Fruit fly (Drosophila melanogaster) whole organism, embryonic: Measurements from ENCODE around the gene bon.

Experiments used
- Ada2b ChIP-seq: fragments of 200-800 bp; sonication (Bioruptor generic); IDR thresholded peaks from 2 replicates; pipeline ENCODE4 v1.3.6; 2022; ENCODE audit warnings: missing biosample characterization, missing genetic modification characterization
- Blimp-1 ChIP-seq: fragments of 200-800 bp; sonication (Bioruptor generic); optimal IDR thresholded peaks from 3 replicates; lab custom pipeline; 2018; ENCODE audit warnings: missing biosample characterization, missing genetic modification characterization, mild to moderate bottlenecking, moderate library complexity, missing genetic modification reagents
- CG10267 ChIP-seq: fragments of 200-800 bp; sonication (Bioruptor generic); optimal IDR thresholded peaks from 2 replicates; lab custom pipeline; 2018; ENCODE audit warnings: missing biosample characterization, mild to moderate bottlenecking, missing genetic modification characterization, moderate library complexity
- CG10979 ChIP-seq: fragments of 200-800 bp; sonication (Bioruptor generic); optimal IDR thresholded peaks from 2 replicates; lab custom pipeline; 2018; ENCODE audit warnings: missing biosample characterization, mild to moderate bottlenecking, missing genetic modification characterization, moderate library complexity
- CG11398 ChIP-seq: fragments of 200-800 bp; sonication (Bioruptor generic); optimal IDR thresholded peaks from 2 replicates; lab custom pipeline; 2016; ENCODE audit warnings: missing biosample characterization, missing genetic modification characterization
- CG12219 ChIP-seq: fragments of 200-800 bp; sonication (Bioruptor generic); optimal IDR thresholded peaks from 3 replicates; lab custom pipeline; 2018; ENCODE audit warnings: missing biosample characterization, mild to moderate bottlenecking, missing genetic modification characterization
- CG13287 ChIP-seq: fragments of 200-800 bp; sonication (Bioruptor generic); IDR thresholded peaks from 2 replicates; pipeline ENCODE4 v1.3.6; 2022; ENCODE audit warnings: missing biosample characterization, missing genetic modification characterization; ENCODE audit not compliant: partially characterized antibody
- CG13894 ChIP-seq: fragments of 200-800 bp; sonication (Bioruptor generic); optimal IDR thresholded peaks from 3 replicates; lab custom pipeline; 2018; ENCODE audit warnings: missing biosample characterization, mild to moderate bottlenecking, missing genetic modification characterization, moderate library complexity
- CG15514 ChIP-seq: fragments of 200-800 bp; sonication (Bioruptor generic); optimal IDR thresholded peaks from 3 replicates; lab custom pipeline; 2017; ENCODE audit warnings: missing biosample characterization, missing genetic modification characterization, mild to moderate bottlenecking, moderate library complexity, missing genetic modification reagents
- CG16813 ChIP-seq: fragments of 200-800 bp; sonication (Bioruptor generic); IDR thresholded peaks from 3 replicates; pipeline ENCODE4 v1.3.6; 2022; ENCODE audit warnings: missing biosample characterization, missing genetic modification characterization; ENCODE audit not compliant: partially characterized antibody
- CG33557 ChIP-seq: fragments of 200-800 bp; sonication (Bioruptor generic); optimal IDR thresholded peaks from 2 replicates; lab custom pipeline; 2019; ENCODE audit warnings: missing biosample characterization, mild to moderate bottlenecking, missing genetic modification characterization, moderate library complexity
- CG34376 ChIP-seq: fragments of 200-800 bp; sonication (Bioruptor generic); optimal IDR thresholded peaks from 2 replicates; lab custom pipeline; 2018; ENCODE audit warnings: missing biosample characterization, mild to moderate bottlenecking, missing genetic modification characterization
- CG6791 ChIP-seq: fragments of 200-800 bp; sonication (Bioruptor generic); IDR thresholded peaks from 3 replicates; pipeline ENCODE4 v1.3.6; 2022; ENCODE audit warnings: missing biosample characterization, missing genetic modification characterization; ENCODE audit not compliant: partially characterized antibody
- CG6813 ChIP-seq: fragments of 200-800 bp; sonication (Bioruptor generic); optimal IDR thresholded peaks from 2 replicates; lab custom pipeline; 2017; ENCODE audit warnings: missing biosample characterization, missing genetic modification characterization, mild to moderate bottlenecking, moderate library complexity, missing genetic modification reagents
- CG7745 ChIP-seq: fragments of 200-800 bp; sonication (Bioruptor generic); optimal IDR thresholded peaks from 2 replicates; lab custom pipeline; 2018; ENCODE audit warnings: missing biosample characterization, mild to moderate bottlenecking, missing genetic modification characterization, moderate library complexity
- CG7963 ChIP-seq: fragments of 200-800 bp; sonication (Bioruptor generic); IDR thresholded peaks from 3 replicates; pipeline ENCODE4 v1.3.6; 2022; ENCODE audit warnings: missing biosample characterization, missing genetic modification characterization; ENCODE audit not compliant: partially characterized antibody
- CG8944 ChIP-seq: fragments of 200-800 bp; sonication (Bioruptor generic); optimal IDR thresholded peaks from 3 replicates; lab custom pipeline; 2016; ENCODE audit warnings: missing biosample characterization, missing genetic modification characterization
- CG9932 ChIP-seq: fragments of 200-800 bp; sonication (Bioruptor generic); IDR thresholded peaks from 2 replicates; pipeline ENCODE4 v1.3.6; 2022; ENCODE audit warnings: missing biosample characterization, missing genetic modification characterization
- Lhr ChIP-seq: fragments of 200-800 bp; sonication (Bioruptor generic); optimal IDR thresholded peaks from 3 replicates; lab custom pipeline; 2017; ENCODE audit warnings: mild to moderate bottlenecking, missing biosample characterization, missing genetic modification reagents, missing genetic modification characterization
- Lim3 ChIP-seq: fragments of 200-800 bp; sonication (Bioruptor generic); IDR thresholded peaks from 2 replicates; pipeline ENCODE4 v1.3.6; 2022; ENCODE audit warnings: missing biosample characterization, missing genetic modification characterization
- Lpt ChIP-seq: fragments of >200 bp; optimal IDR thresholded peaks from 2 replicates; lab custom pipeline; 2018; ENCODE audit warnings: missing biosample characterization, missing genetic modification characterization
- NFAT ChIP-seq: fragments of 200-800 bp; sonication (Bioruptor generic); IDR thresholded peaks from 2 replicates; pipeline ENCODE4 v1.3.6; 2022; ENCODE audit warnings: missing biosample characterization, missing genetic modification characterization
- Trl ChIP-seq, 3 experiments: fragments of >200 bp in 2 of 3; fragments of 200-800 bp in 1 of 3; sonication (Bioruptor generic) in 1 of 3; optimal IDR thresholded peaks; 2 replicates in 1 of 3; 3 replicates in 2 of 3; lab custom pipeline; 2016 to 2017; ENCODE audit warnings: missing biosample characterization in 1 of 3, missing genetic modification characterization in 1 of 3
- Vsx1 ChIP-seq: fragments of 200-800 bp; sonication (Bioruptor generic); optimal IDR thresholded peaks from 2 replicates; lab custom pipeline; 2017; ENCODE audit warnings: missing biosample characterization, mild to moderate bottlenecking, missing genetic modification characterization, missing genetic modification reagents
- ac ChIP-seq: fragments of 200-800 bp; sonication (Bioruptor generic); optimal IDR thresholded peaks from 3 replicates; lab custom pipeline; 2017; ENCODE audit warnings: missing biosample characterization, mild to moderate bottlenecking, missing genetic modification characterization
- ara ChIP-seq: fragments of 200-800 bp; sonication (Bioruptor generic); IDR thresholded peaks from 2 replicates; pipeline ENCODE4 v1.3.6; 2022; ENCODE audit warnings: missing biosample characterization, missing genetic modification characterization
- ato ChIP-seq: fragments of 200-800 bp; sonication (Bioruptor generic); IDR thresholded peaks from 2 replicates; pipeline ENCODE4 v1.3.6; 2022; ENCODE audit warnings: missing biosample characterization, missing genetic modification characterization; ENCODE audit not compliant: partially characterized antibody
- cato ChIP-seq: fragments of 200-800 bp; sonication (Bioruptor generic); optimal IDR thresholded peaks from 2 replicates; lab custom pipeline; 2016; ENCODE audit warnings: missing biosample characterization, missing genetic modification characterization, borderline replicate concordance
- chinmo ChIP-seq: fragments of 200-800 bp; sonication (Bioruptor generic); IDR thresholded peaks from 4 replicates; pipeline ENCODE4 v1.3.6; 2022; ENCODE audit warnings: missing biosample characterization, missing genetic modification characterization; ENCODE audit not compliant: partially characterized antibody
- crol ChIP-seq: fragments of 200-800 bp; sonication (Bioruptor generic); IDR thresholded peaks from 2 replicates; pipeline ENCODE4 v1.3.6; 2022; ENCODE audit warnings: missing biosample characterization, missing genetic modification characterization
- crp ChIP-seq, 2 experiments: fragments of 200-800 bp; sonication (Bioruptor generic); optimal IDR thresholded peaks; 2 replicates in 1 of 2; 3 replicates in 1 of 2; lab custom pipeline; 2017; ENCODE audit warnings: missing biosample characterization in 2 of 2, missing genetic modification characterization in 2 of 2, mild to moderate bottlenecking in 1 of 2, moderate library complexity in 1 of 2
- dimm ChIP-seq: fragments of 200-800 bp; sonication (Bioruptor generic); IDR thresholded peaks from 2 replicates; pipeline ENCODE4 v1.3.6; 2022; ENCODE audit warnings: missing biosample characterization, missing genetic modification characterization
- disco-r ChIP-seq: fragments of 200-800 bp; sonication (Bioruptor generic); optimal IDR thresholded peaks from 2 replicates; lab custom pipeline; 2016; ENCODE audit warnings: missing biosample characterization, missing genetic modification characterization
- dysf ChIP-seq: fragments of 200-800 bp; sonication (Bioruptor generic); IDR thresholded peaks from 3 replicates; pipeline ENCODE4 v1.3.6; 2022; ENCODE audit warnings: missing biosample characterization, missing genetic modification characterization
- exex ChIP-seq: fragments of 200-800 bp; sonication (Bioruptor generic); optimal IDR thresholded peaks from 4 replicates; lab custom pipeline; 2018; ENCODE audit warnings: missing biosample characterization, mild to moderate bottlenecking, missing genetic modification characterization, moderate library complexity
- grau ChIP-seq: fragments of 200-800 bp; optimal IDR thresholded peaks from 3 replicates; lab custom pipeline; 2019; ENCODE audit warnings: missing biosample characterization, mild to moderate bottlenecking, missing genetic modification characterization, moderate library complexity
- gro ChIP-seq: fragments of 200-800 bp; sonication (Bioruptor generic); optimal IDR thresholded peaks from 2 replicates; lab custom pipeline; 2016; ENCODE audit warnings: missing biosample characterization, missing genetic modification characterization
- hbn ChIP-seq: fragments of 200-800 bp; sonication (Bioruptor generic); IDR thresholded peaks from 2 replicates; pipeline ENCODE4 v1.3.6; 2022; ENCODE audit warnings: missing biosample characterization, missing genetic modification characterization; ENCODE audit not compliant: partially characterized antibody
- her ChIP-seq: fragments of 200-800 bp; sonication (Bioruptor generic); optimal IDR thresholded peaks from 2 replicates; lab custom pipeline; 2016; ENCODE audit warnings: missing biosample characterization, missing genetic modification characterization
- inv ChIP-seq: fragments of 200-800 bp; sonication (Bioruptor generic); IDR thresholded peaks from 2 replicates; pipeline ENCODE4 v1.3.6; 2022; ENCODE audit warnings: missing biosample characterization, missing genetic modification characterization; ENCODE audit not compliant: partially characterized antibody
- kni ChIP-seq: fragments of 200-800 bp; sonication (Bioruptor generic); optimal IDR thresholded peaks from 3 replicates; lab custom pipeline; 2017; ENCODE audit warnings: mild to moderate bottlenecking, missing biosample characterization, missing genetic modification reagents, missing genetic modification characterization
- lmd ChIP-seq: fragments of 200-800 bp; sonication (Bioruptor generic); IDR thresholded peaks from 2 replicates; pipeline ENCODE4 v1.3.6; 2022; ENCODE audit warnings: missing biosample characterization, missing genetic modification characterization
- lola ChIP-seq, 3 experiments: fragments of >200 bp in 2 of 3; fragments of 200-800 bp in 1 of 3; sonication (Bioruptor generic) in 1 of 3; optimal IDR thresholded peaks; 2 replicates each; lab custom pipeline; 2017 to 2019; ENCODE audit warnings: missing biosample characterization in 3 of 3, missing genetic modification characterization in 3 of 3, mild to moderate bottlenecking in 1 of 3, moderate library complexity in 1 of 3
- odd ChIP-seq: fragments of 200-800 bp; sonication (Bioruptor generic); optimal IDR thresholded peaks from 2 replicates; lab custom pipeline; 2017; ENCODE audit warnings: missing biosample characterization, mild to moderate bottlenecking, missing genetic modification characterization
- pb ChIP-seq: fragments of 200-800 bp; sonication (Bioruptor generic); optimal IDR thresholded peaks from 3 replicates; lab custom pipeline; 2016; ENCODE audit warnings: missing biosample characterization, missing genetic modification characterization
- row ChIP-seq: fragments of 200-800 bp; sonication (Bioruptor generic); IDR thresholded peaks from 3 replicates; pipeline ENCODE4 v1.3.6; 2022; ENCODE audit warnings: missing biosample characterization, missing genetic modification characterization
- sens ChIP-seq: fragments of 200-800 bp; sonication (Bioruptor generic); peaks from one replicate; lab custom pipeline; 2016; ENCODE audit warnings: missing biosample characterization, missing genetic modification characterization
- stwl ChIP-seq: fragments of 200-800 bp; sonication (Bioruptor generic); optimal IDR thresholded peaks from 3 replicates; lab custom pipeline; 2018; ENCODE audit warnings: missing biosample characterization, mild to moderate bottlenecking, missing genetic modification characterization, moderate library complexity
- ttk ChIP-seq: fragments of 200-800 bp; sonication (Bioruptor generic); IDR thresholded peaks from 2 replicates; pipeline ENCODE4 v2.1.2; 2022; ENCODE audit warnings: missing biosample characterization, missing genetic modification characterization

The bon gene

dm6 chr3R:20548255-20548654 is 44.7 kb upstream of the bon start (continued):
- TF ChIP-seq row (no peak), CG12219 (GFP tag; lab: Kevin White, UChicago) (no peak), CG33557 (GFP tag; lab: Kevin White, UChicago) (peak; percentile 32), ac (GFP tag; lab: Kevin White, UChicago) (peak; percentile 26), ttk (GFP tag; lab: Robert Waterston, UW) (no peak), CG7745 (tag; lab: Kevin White, UChicago) (peak; percentile 61), Trl (optimal IDR thresholded peaks at IDR 0.05; lab: Kevin White, UChicago) (no peak), Trl (GFP tag; optimal IDR thresholded peaks at IDR 0.05; lab: Kevin White, UChicago) (no peak), crp (GFP tag; optimal IDR thresholded peaks at IDR 0.05; lab: Kevin White, UChicago) (no peak), NFAT (GFP tag; lab: Robert Waterston, UW) (no peak), CG8944 (no peak), hbn (no peak), kni (GFP tag; lab: Kevin White, UChicago) (peak; percentile 27), ara (no peak), Lim3 (GFP tag; lab: Robert Waterston, UW) (no peak), CG11398 (no peak), odd (peak; percentile 54), sens (GFP tag; lab: Kevin White, UChicago) (peak; percentile 88), gro (GFP tag; lab: Kevin White, UChicago) (peak; percentile 34), dysf (GFP tag; lab: Robert Waterston, UW) (no peak), pb (no peak), CG15514 (GFP tag; lab: Kevin White, UChicago) (no peak), grau (no peak), CG9932 (no peak), ato (GFP tag; lab: Robert Waterston, UW) (no peak), CG10979 (tag; lab: Kevin White, UChicago) (peak; percentile 12), Blimp-1 (GFP tag; lab: Kevin White, UChicago) (no peak), CG16813 (GFP tag; lab: Robert Waterston, UW) (no peak), inv (no peak), Lhr (GFP tag; lab: Kevin White, UChicago) (peak; percentile 16), dimm (GFP tag; lab: Robert Waterston, UW) (no peak), Vsx1 (GFP tag; lab: Kevin White, UChicago) (no peak), crol (GFP tag; lab: Robert Waterston, UW) (no peak), Lpt (GFP tag; lab: Kevin White, UChicago) (no peak), CG13287 (no peak), CG13894 (tag; lab: Kevin White, UChicago) (no peak), Ada2b (GFP tag; lab: Robert Waterston, UW) (no peak), cato (no peak), disco-r (GFP tag; lab: Kevin White, UChicago) (no peak), CG34376 (GFP tag; lab: Kevin White, UChicago) (peak; percentile 22), exex (tag; lab: Kevin White, UChicago) (peak; percentile 37), CG6791 (GFP tag; lab: Robert Waterston, UW) (no peak), CG7963 (GFP tag; lab: Robert Waterston, UW) (no peak), CG10267 (tag; lab: Kevin White, UChicago) (no peak), lmd (GFP tag; lab: Robert Waterston, UW) (no peak), chinmo (0 out of 4 replicates have a peak, but pooled peaks have one; percentile 14), stwl (tag; lab: Kevin White, UChicago) (peak; percentile 19), her (GFP tag; lab: Kevin White, UChicago) (no peak), CG6813 (peak; percentile 38), lola (GFP tag; optimal IDR thresholded peaks at IDR 0.05; lab: Kevin White, UChicago) (peak in 1 of 3 experiments; percentile 35)
